Fruit fly (Drosophila melanogaster) whole organism, wandering third instar larva: ENCODE data around the gene CG32086.
"Not testable (repeated sequence)": the region's sequence is repeated elsewhere in the genome, so short reads cannot be mapped to it uniquely, and the experiment has no call there.

ENCODE experiments used
- fru ChIP-seq: fragments of 200-800 bp; sonication (Bioruptor generic); optimal IDR thresholded peaks from 3 replicates; lab custom pipeline; 2016; ENCODE audit warnings: missing biosample characterization, mild to moderate bottlenecking, missing genetic modification characterization
- psq ChIP-seq: fragments of 200-800 bp; sonication (Bioruptor generic); optimal IDR thresholded peaks from 3 replicates; lab custom pipeline; 2017; ENCODE audit warnings: missing biosample characterization, mild to moderate bottlenecking, missing genetic modification characterization, moderate library complexity

DNA sequence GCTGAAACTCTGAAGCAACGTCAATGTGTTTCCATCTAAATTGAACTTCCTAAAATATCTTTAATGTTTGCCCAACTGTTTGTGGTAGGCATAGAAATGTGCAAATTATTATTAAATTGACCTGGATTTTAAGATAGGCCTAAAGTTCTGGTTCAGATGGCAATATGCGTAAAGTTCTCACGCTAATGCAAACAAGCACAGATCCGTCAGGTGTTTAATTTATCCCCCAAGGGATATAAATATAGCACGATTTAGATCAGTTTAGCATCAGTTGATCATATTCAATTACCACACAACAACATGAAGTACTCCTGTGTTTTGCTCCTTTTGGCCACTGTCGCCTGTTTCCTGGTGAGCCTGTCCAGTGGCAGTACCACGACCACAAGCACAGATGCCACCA, 5.5 kb upstream of the CG32086 start, which contains the start of gene CG7377:
- not testable (repeated sequence) for TF ChIP-seq fru, psq (GFP tag; lab: Kevin White, UChicago)
